Worm (Caenorhabditis elegans) whole organism, L4 larva: ENCODE data around the gene pph-1.

ENCODE experiments used
- ama-1 ChIP-seq: fragments of 150-350 bp; optimal IDR thresholded peaks from 2 replicates; lab custom pipeline; 2014; ENCODE audit warnings: inconsistent platforms, mixed read lengths
- dve-1 ChIP-seq: sonication (generic microtip); optimal IDR thresholded peaks from 2 replicates; lab custom pipeline; 2017; ENCODE audit warnings: antibody characterized with exemption, mild to moderate bottlenecking, missing genetic modification characterization, missing compliant biosample characterization; ENCODE audit not compliant: insufficient read depth
- jun-1 ChIP-seq: fragments of 150-350 bp; optimal IDR thresholded peaks from 2 replicates; lab custom pipeline; 2014; ENCODE audit warnings: missing biosample characterization, missing genetic modification reagents, missing genetic modification characterization
- mdl-1 ChIP-seq, 2 experiments: fragments of 150-350 bp in 1 of 2; sonication (generic microtip) in 1 of 2; optimal IDR thresholded peaks; 2 replicates each; lab custom pipeline; 2014 to 2017; ENCODE audit warnings: missing biosample characterization in 2 of 2, missing genetic modification characterization in 2 of 2
- pqm-1 ChIP-seq: sonication (generic microtip); optimal IDR thresholded peaks from 2 replicates; lab custom pipeline; 2017; ENCODE audit warnings: missing biosample characterization, missing genetic modification characterization
- tra-1 ChIP-seq: fragments of 200-800 bp; sonication (Bioruptor generic); IDR thresholded peaks from 2 replicates; pipeline ENCODE4 v1.3.6; 2022; ENCODE audit warnings: missing genetic modification reagents, missing genetic modification characterization, missing compliant biosample characterization
- unc-39 ChIP-seq: sonication (generic microtip); optimal IDR thresholded peaks from 2 replicates; lab custom pipeline; 2017; ENCODE audit warnings: missing biosample characterization, missing genetic modification characterization
- zag-1 ChIP-seq: fragments of 150-350 bp; optimal IDR thresholded peaks from 2 replicates; lab custom pipeline; 2014; ENCODE audit warnings: missing biosample characterization, missing genetic modification characterization

ce11 chrV:10702249-10702648 lies at the start of gene pph-1:
- no peak for TF ChIP-seq dve-1 (tag; lab: Kevin White, UChicago)
- TF ChIP-seq zag-1 (tag; lab: Kevin White, UChicago): no peak
- no peak for TF ChIP-seq ama-1
- TF ChIP-seq mdl-1 (tag; optimal IDR thresholded peaks at IDR 0.05; lab: Kevin White, UChicago): no peak
- no peak for TF ChIP-seq jun-1 (tag; lab: Kevin White, UChicago)
- no peak for TF ChIP-seq unc-39 (tag; lab: Kevin White, UChicago)
- TF ChIP-seq pqm-1 (tag; lab: Kevin White, UChicago): no peak
- TF ChIP-seq tra-1 (GFP tag; lab: Robert Waterston, UW): no peak
